Worm (Caenorhabditis elegans) whole organism, young adult: ENCODE measurements around the gene ssq-3.

Source experiments
- B0261.1 ChIP-seq: sonication (generic microtip); optimal IDR thresholded peaks from 2 replicates; lab custom pipeline; 2016; ENCODE audit warnings: mild to moderate bottlenecking, missing genetic modification characterization, moderate library complexity, missing compliant biosample characterization
- B0336.3 ChIP-seq: fragments of 200-800 bp; sonication (Bioruptor generic); IDR thresholded peaks from 2 replicates; pipeline ENCODE4 v1.3.6; 2022; ENCODE audit warnings: missing genetic modification characterization, missing compliant biosample characterization
- D2030.7 ChIP-seq: fragments of 200-800 bp; sonication (Bioruptor generic); IDR thresholded peaks from 2 replicates; pipeline ENCODE4 v1.3.6; 2022; ENCODE audit warnings: missing genetic modification reagents, missing genetic modification characterization, missing compliant biosample characterization
- F22D6.2 ChIP-seq: sonication (generic microtip); optimal IDR thresholded peaks from 2 replicates; lab custom pipeline; 2016; ENCODE audit warnings: mild to moderate bottlenecking, missing genetic modification characterization, missing compliant biosample characterization
- F39B2.1 ChIP-seq: fragments of 200-800 bp; sonication (Bioruptor generic); IDR thresholded peaks from 2 replicates; pipeline ENCODE4 v1.3.6; 2022; ENCODE audit warnings: missing genetic modification reagents, missing genetic modification characterization, missing compliant biosample characterization
- F57C9.4 ChIP-seq: sonication (generic microtip); optimal IDR thresholded peaks from 2 replicates; lab custom pipeline; 2017; ENCODE audit warnings: mild to moderate bottlenecking, missing genetic modification characterization, missing compliant biosample characterization
- Y56A3A.18 ChIP-seq: fragments of 200-800 bp; sonication (Bioruptor generic); IDR thresholded peaks from 2 replicates; pipeline ENCODE4 v1.3.6; 2022; ENCODE audit warnings: missing genetic modification reagents, missing genetic modification characterization, missing compliant biosample characterization
- ZK185.1 ChIP-seq: sonication (generic microtip); optimal IDR thresholded peaks from 2 replicates; lab custom pipeline; 2016; ENCODE audit warnings: mild to moderate bottlenecking, missing genetic modification characterization, missing compliant biosample characterization; ENCODE audit not compliant: poor library complexity, severe bottlenecking
- aptf-3 ChIP-seq: fragments of 200-800 bp; sonication (Bioruptor generic); IDR thresholded peaks from 2 replicates; pipeline ENCODE4 v1.3.6; 2022; ENCODE audit warnings: missing genetic modification characterization, missing compliant biosample characterization
- attf-5 ChIP-seq: fragments of 200-800 bp; sonication (Bioruptor generic); optimal IDR thresholded peaks from 2 replicates; lab custom pipeline; 2018; ENCODE audit warnings: mild to moderate bottlenecking, missing genetic modification characterization, missing compliant biosample characterization
- bed-2 ChIP-seq: fragments of 200-800 bp; sonication (Bioruptor generic); IDR thresholded peaks from 2 replicates; pipeline ENCODE4 v1.3.6; 2022; ENCODE audit warnings: missing genetic modification reagents, missing genetic modification characterization, missing compliant biosample characterization
- dpl-1 ChIP-seq: fragments of 150-350 bp; optimal IDR thresholded peaks from 2 replicates; lab custom pipeline; 2014; ENCODE audit warnings: missing biosample characterization, missing genetic modification reagents, missing genetic modification characterization
- egrh-3 ChIP-seq: fragments of 200-800 bp; sonication (Bioruptor generic); IDR thresholded peaks from 2 replicates; pipeline ENCODE4 v1.3.6; 2022; ENCODE audit warnings: missing genetic modification reagents, missing genetic modification characterization, missing compliant biosample characterization
- ekl-4 ChIP-seq: fragments of 200-800 bp; sonication (Bioruptor generic); IDR thresholded peaks from 2 replicates; pipeline ENCODE4 v1.3.6; 2022; ENCODE audit warnings: missing genetic modification reagents, missing genetic modification characterization, missing compliant biosample characterization
- gei-17 ChIP-seq: fragments of 200-800 bp; sonication (Bioruptor generic); optimal IDR thresholded peaks from 2 replicates; lab custom pipeline; 2018; ENCODE audit warnings: mild to moderate bottlenecking, missing genetic modification characterization, missing compliant biosample characterization
- hmg-1.2 ChIP-seq: fragments of 200-800 bp; sonication (Bioruptor generic); IDR thresholded peaks from 2 replicates; pipeline ENCODE4 v1.3.6; 2022; ENCODE audit warnings: missing genetic modification reagents, missing genetic modification characterization, missing compliant biosample characterization
- lag-1 ChIP-seq: fragments of 200-800 bp; sonication (Bioruptor generic); IDR thresholded peaks from 2 replicates; pipeline ENCODE4 v1.3.6; 2022; ENCODE audit warnings: missing genetic modification reagents, missing genetic modification characterization, missing compliant biosample characterization
- let-607 ChIP-seq, 2 experiments: fragments of 200-800 bp in 1 of 2; sonication (Bioruptor generic) in 1 of 2; sonication (generic microtip) in 1 of 2; optimal IDR thresholded peaks; 2 replicates each; lab custom pipeline; 2016 to 2018; ENCODE audit warnings: mild to moderate bottlenecking in 2 of 2, missing compliant biosample characterization in 2 of 2, missing genetic modification characterization in 2 of 2, moderate library complexity in 2 of 2, missing genotype in 1 of 2
- lsy-27 ChIP-seq: sonication (generic microtip); optimal IDR thresholded peaks from 2 replicates; lab custom pipeline; 2017; ENCODE audit warnings: missing genetic modification characterization, mild to moderate bottlenecking, missing compliant biosample characterization, antibody characterized with exemption, missing genotype, borderline replicate concordance; ENCODE audit not compliant: insufficient read depth
- mel-28 ChIP-seq: sonication (generic microtip); optimal IDR thresholded peaks from 2 replicates; lab custom pipeline; 2016; ENCODE audit warnings: borderline replicate concordance, mild to moderate bottlenecking, missing genetic modification characterization, missing compliant biosample characterization
- mxl-1 ChIP-seq: sonication (generic microtip); optimal IDR thresholded peaks from 2 replicates; lab custom pipeline; 2016; ENCODE audit warnings: missing genetic modification characterization, missing compliant biosample characterization
- nhr-179 ChIP-seq: sonication (generic microtip); optimal IDR thresholded peaks from 2 replicates; lab custom pipeline; 2016; ENCODE audit warnings: mild to moderate bottlenecking, missing genetic modification characterization, missing compliant biosample characterization
- repo-1 ChIP-seq: sonication (generic microtip); optimal IDR thresholded peaks from 2 replicates; lab custom pipeline; 2017; ENCODE audit warnings: mild to moderate bottlenecking, missing genetic modification characterization, missing compliant biosample characterization
- sdz-38 ChIP-seq: sonication (generic microtip); optimal IDR thresholded peaks from 2 replicates; lab custom pipeline; 2016; ENCODE audit warnings: missing genotype, missing genetic modification characterization, missing compliant biosample characterization
- sea-2 ChIP-seq: fragments of 200-800 bp; sonication (Bioruptor generic); IDR thresholded peaks from 2 replicates; pipeline ENCODE4 v1.3.6; 2022; ENCODE audit warnings: missing genetic modification characterization, missing compliant biosample characterization
- sptf-2 ChIP-seq: fragments of 200-800 bp; sonication (Bioruptor generic); optimal IDR thresholded peaks from 2 replicates; lab custom pipeline; 2018; ENCODE audit warnings: mild to moderate bottlenecking, missing genetic modification characterization, missing compliant biosample characterization
- tbx-9 ChIP-seq: sonication (generic microtip); optimal IDR thresholded peaks from 2 replicates; lab custom pipeline; 2016; ENCODE audit warnings: borderline replicate concordance, missing genetic modification characterization, inconsistent platforms, missing compliant biosample characterization
- ztf-22 ChIP-seq: fragments of 200-800 bp; sonication (Bioruptor generic); optimal IDR thresholded peaks from 2 replicates; lab custom pipeline; 2018; ENCODE audit warnings: mild to moderate bottlenecking, missing genetic modification characterization, moderate library complexity, missing compliant biosample characterization

ssq-3 gene

ce11 chrIV:7084632-7085160 lies 26.7 kb upstream of the ssq-3 start, which contains the start of gene rps-4 (continued):
- no peak for TF ChIP-seq Y56A3A.18 (GFP tag; lab: Robert Waterston, UW)
- no peak for TF ChIP-seq F22D6.2 (tag; lab: Kevin White, UChicago)
- TF ChIP-seq let-607 (tag; optimal IDR thresholded peaks at IDR 0.05; lab: Kevin White, UChicago): peak; percentile 52 to 90
- TF ChIP-seq ztf-22: no peak
- TF ChIP-seq sdz-38 (tag; lab: Kevin White, UChicago): no peak
- peak; percentile 47 for TF ChIP-seq dpl-1 (GFP tag; lab: Kevin White, UChicago)
- no peak for TF ChIP-seq bed-2 (GFP tag; lab: Robert Waterston, UW)

ce11 chrIV:7094216-7094758 lies 17.1 kb upstream of the ssq-3 start, which contains the start of gene deb-1:
Gene deb-1 (minus strand): TSS chrIV:7094266.
- TF ChIP-seq B0336.3 (GFP tag; lab: Robert Waterston, UW) (no peak), nhr-179 (tag; lab: Kevin White, UChicago) (no peak), ZK185.1 (tag; lab: Kevin White, UChicago) (no peak), sea-2 (GFP tag; lab: Robert Waterston, UW) (no peak), sptf-2 (GFP tag; lab: Kevin White, UChicago) (no peak), F57C9.4 (tag; lab: Kevin White, UChicago) (no peak)

ce11 chrIV:7095396-7095964 lies 15.9 kb upstream of the ssq-3 start:
- TF ChIP-seq gei-17 (GFP tag; lab: Kevin White, UChicago) (no peak), hmg-1.2 (GFP tag; lab: Robert Waterston, UW) (peak; percentile 18; the same call in 1 of the 2 replicates)
- TF ChIP-seq, all 124 proteins: peak for 1

- TF ChIP-seq tbx-9 (tag; lab: Kevin White, UChicago): no peak
- TF ChIP-seq B0261.1: no peak
- TF ChIP-seq sdz-38 (tag; lab: Kevin White, UChicago): no peak
- no peak for TF ChIP-seq repo-1 (tag; lab: Kevin White, UChicago)
- TF ChIP-seq mxl-1 (tag; lab: Kevin White, UChicago): no peak
- TF ChIP-seq gei-17 (GFP tag; lab: Kevin White, UChicago): no peak
- no peak for TF ChIP-seq sptf-2 (GFP tag; lab: Kevin White, UChicago)
- TF ChIP-seq mel-28 (tag; lab: Kevin White, UChicago): no peak
- no peak for TF ChIP-seq F39B2.1
- no peak for TF ChIP-seq attf-5 (GFP tag; lab: Kevin White, UChicago)
Observed at ce11 chrIV:7096097-7096496, 15.3 kb upstream of the ssq-3 start.

- TF ChIP-seq D2030.7 (GFP tag; lab: Robert Waterston, UW): no peak
- no peak for TF ChIP-seq sdz-38 (tag; lab: Kevin White, UChicago)
- TF ChIP-seq lsy-27 (tag; lab: Kevin White, UChicago): no peak
Observed at ce11 chrIV:7097450-7097849, 14.0 kb upstream of the ssq-3 start.

- TF ChIP-seq lag-1 (GFP tag; lab: Robert Waterston, UW) (0 out of 2 replicates have a peak, but pooled peaks have one; percentile 54), aptf-3 (no peak), ekl-4 (GFP tag; lab: Robert Waterston, UW) (no peak), egrh-3 (GFP tag; lab: Robert Waterston, UW) (0 out of 2 replicates have a peak, but pooled peaks have one; percentile 25)
Observed at ce11 chrIV:7098509-7099065, 12.8 kb upstream of the ssq-3 start, which contains the start of gene ZC477.4. Gene ZC477.4 (minus strand): TSS chrIV:7098784.
